Worm (Caenorhabditis elegans) whole organism, late embryonic: ENCODE results near the gene srd-8.

Experiments
- C38D4.7 ChIP-seq: fragments of 200-800 bp; sonication (Bioruptor generic); optimal IDR thresholded peaks from 2 replicates; lab custom pipeline; 2018; ENCODE audit warnings: mild to moderate bottlenecking, missing genetic modification characterization, moderate library complexity, missing compliant biosample characterization
- K02D7.2 ChIP-seq: sonication (generic microtip); optimal IDR thresholded peaks from 2 replicates; lab custom pipeline; 2017; ENCODE audit warnings: mild to moderate bottlenecking, missing genetic modification characterization, missing compliant biosample characterization
- K09A11.1 ChIP-seq: sonication (generic microtip); optimal IDR thresholded peaks from 2 replicates; lab custom pipeline; 2017; ENCODE audit warnings: antibody characterized with exemption, mild to moderate bottlenecking, missing genetic modification characterization, missing compliant biosample characterization; ENCODE audit not compliant: insufficient read depth
- T23F11.4 ChIP-seq: fragments of 200-800 bp; sonication (Bioruptor generic); optimal IDR thresholded peaks from 2 replicates; lab custom pipeline; 2018; ENCODE audit warnings: mild to moderate bottlenecking, missing genetic modification characterization, missing compliant biosample characterization
- Y22D7AL.16 ChIP-seq: sonication (generic microtip); optimal IDR thresholded peaks from 2 replicates; lab custom pipeline; 2016; ENCODE audit warnings: missing genetic modification characterization, missing compliant biosample characterization
- ceh-14 ChIP-seq: sonication (generic microtip); optimal IDR thresholded peaks from 2 replicates; lab custom pipeline; 2016; ENCODE audit warnings: missing genotype, missing genetic modification characterization, missing compliant biosample characterization
- ceh-18 ChIP-seq: sonication (generic microtip); optimal IDR thresholded peaks from 2 replicates; lab custom pipeline; 2016; ENCODE audit warnings: missing genetic modification characterization, missing compliant biosample characterization
- ceh-19 ChIP-seq: fragments of 200-800 bp; sonication (Bioruptor generic); optimal IDR thresholded peaks from 2 replicates; lab custom pipeline; 2018; ENCODE audit warnings: mild to moderate bottlenecking, missing genetic modification characterization, missing compliant biosample characterization
- ceh-30 ChIP-seq: fragments of 150-350 bp; optimal IDR thresholded peaks from 2 replicates; lab custom pipeline; 2014; ENCODE audit warnings: missing biosample characterization, missing genetic modification characterization
- ceh-31 ChIP-seq: sonication (generic microtip); optimal IDR thresholded peaks from 2 replicates; lab custom pipeline; 2016; ENCODE audit warnings: missing genetic modification characterization, missing compliant biosample characterization
- ceh-48 ChIP-seq: sonication (generic microtip); optimal IDR thresholded peaks from 2 replicates; lab custom pipeline; 2016; ENCODE audit warnings: missing genetic modification characterization, inconsistent platforms, missing compliant biosample characterization
- ceh-6 ChIP-seq: fragments of 200-800 bp; sonication (Bioruptor generic); optimal IDR thresholded peaks from 2 replicates; lab custom pipeline; 2018; ENCODE audit warnings: mild to moderate bottlenecking, missing genetic modification characterization, missing compliant biosample characterization
- che-1 ChIP-seq: sonication (generic microtip); optimal IDR thresholded peaks from 2 replicates; lab custom pipeline; 2016; ENCODE audit warnings: mild to moderate bottlenecking, missing genetic modification characterization, missing compliant biosample characterization
- dmd-4 ChIP-seq: sonication (generic microtip); optimal IDR thresholded peaks from 2 replicates; lab custom pipeline; 2016; ENCODE audit warnings: borderline replicate concordance, missing genetic modification characterization, missing compliant biosample characterization
- elt-2 ChIP-seq: sonication (generic microtip); optimal IDR thresholded peaks from 2 replicates; lab custom pipeline; 2016; ENCODE audit warnings: missing genetic modification reagents, missing genetic modification characterization, missing compliant biosample characterization
- ets-4 ChIP-seq: sonication (generic microtip); optimal IDR thresholded peaks from 2 replicates; lab custom pipeline; 2016; ENCODE audit warnings: missing genetic modification characterization, missing compliant biosample characterization
- eyg-1 ChIP-seq: sonication (generic microtip); optimal IDR thresholded peaks from 2 replicates; lab custom pipeline; 2016; ENCODE audit warnings: missing genotype, missing genetic modification characterization, missing compliant biosample characterization
- fax-1 ChIP-seq: sonication (generic microtip); optimal IDR thresholded peaks from 2 replicates; lab custom pipeline; 2016; ENCODE audit warnings: missing genotype, missing genetic modification characterization, missing compliant biosample characterization
- fkh-6 ChIP-seq: sonication (generic microtip); optimal IDR thresholded peaks from 2 replicates; lab custom pipeline; 2016; ENCODE audit warnings: missing genetic modification characterization, missing compliant biosample characterization
- gmeb-2 ChIP-seq: sonication (generic microtip); optimal IDR thresholded peaks from 2 replicates; lab custom pipeline; 2016; ENCODE audit warnings: missing genetic modification characterization, inconsistent platforms, missing compliant biosample characterization
- hlh-15 ChIP-seq: sonication (generic microtip); optimal IDR thresholded peaks from 2 replicates; lab custom pipeline; 2016; ENCODE audit warnings: missing genetic modification characterization, missing compliant biosample characterization
- lim-6 ChIP-seq: sonication (generic microtip); optimal IDR thresholded peaks from 2 replicates; lab custom pipeline; 2016; ENCODE audit warnings: missing genetic modification characterization, missing compliant biosample characterization
- lin-11 ChIP-seq: fragments of 200-800 bp; sonication (Bioruptor generic); optimal IDR thresholded peaks from 2 replicates; lab custom pipeline; 2018; ENCODE audit warnings: mild to moderate bottlenecking, missing genetic modification characterization, missing compliant biosample characterization
- madf-2 ChIP-seq: sonication (generic microtip); optimal IDR thresholded peaks from 2 replicates; lab custom pipeline; 2017; ENCODE audit warnings: missing genetic modification characterization, missing compliant biosample characterization
- nfya-1 ChIP-seq: sonication (generic microtip); optimal IDR thresholded peaks from 2 replicates; lab custom pipeline; 2017; ENCODE audit warnings: missing genetic modification characterization, mild to moderate bottlenecking, missing compliant biosample characterization, antibody characterized with exemption, moderate library complexity
- nhr-11 ChIP-seq: fragments of 150-350 bp; optimal IDR thresholded peaks from 2 replicates; lab custom pipeline; 2014; ENCODE audit warnings: missing biosample characterization, missing genetic modification characterization
- nhr-232 ChIP-seq: sonication (generic microtip); optimal IDR thresholded peaks from 2 replicates; lab custom pipeline; 2016; ENCODE audit warnings: missing genetic modification characterization, missing compliant biosample characterization
- npax-4 ChIP-seq: sonication (generic microtip); optimal IDR thresholded peaks from 2 replicates; lab custom pipeline; 2016; ENCODE audit warnings: missing genetic modification characterization, missing compliant biosample characterization
- pag-3 ChIP-seq: sonication (generic microtip); optimal IDR thresholded peaks from 2 replicates; lab custom pipeline; 2016; ENCODE audit warnings: missing compliant biosample characterization, missing genetic modification characterization, borderline replicate concordance
- pax-1 ChIP-seq: fragments of 150-350 bp; optimal IDR thresholded peaks from 2 replicates; lab custom pipeline; 2014; ENCODE audit warnings: missing biosample characterization, missing genetic modification characterization
- pha-2 ChIP-seq: sonication (generic microtip); optimal IDR thresholded peaks from 2 replicates; lab custom pipeline; 2017; ENCODE audit warnings: mild to moderate bottlenecking, missing genetic modification characterization, missing compliant biosample characterization
- pha-4 ChIP-seq: fragments of 150-350 bp; optimal IDR thresholded peaks from 2 replicates; lab custom pipeline; 2018; ENCODE audit warnings: missing biosample characterization, missing genetic modification reagents, missing genetic modification characterization
- pqm-1 ChIP-seq: sonication (generic microtip); optimal IDR thresholded peaks from 2 replicates; lab custom pipeline; 2016; ENCODE audit warnings: missing genetic modification characterization, missing compliant biosample characterization
- pros-1 ChIP-seq: fragments of 150-350 bp; optimal IDR thresholded peaks from 2 replicates; lab custom pipeline; 2014; ENCODE audit warnings: missing biosample characterization, missing genetic modification reagents, missing genetic modification characterization
- rnt-1 ChIP-seq: sonication (generic microtip); optimal IDR thresholded peaks from 2 replicates; lab custom pipeline; 2016; ENCODE audit warnings: missing genetic modification characterization, missing compliant biosample characterization
- sdc-2 ChIP-seq: sonication (generic microtip); optimal IDR thresholded peaks from 2 replicates; lab custom pipeline; 2016; ENCODE audit warnings: missing genotype, missing genetic modification characterization, missing compliant biosample characterization
- sox-4 ChIP-seq: sonication (generic microtip); optimal IDR thresholded peaks from 2 replicates; lab custom pipeline; 2017; ENCODE audit warnings: mild to moderate bottlenecking, missing genetic modification characterization, inconsistent platforms, missing compliant biosample characterization
- syd-9 ChIP-seq: sonication (generic microtip); optimal IDR thresholded peaks from 2 replicates; lab custom pipeline; 2016; ENCODE audit warnings: mild to moderate bottlenecking, missing genetic modification characterization, moderate library complexity, missing compliant biosample characterization
- ttx-3 ChIP-seq: sonication (generic microtip); optimal IDR thresholded peaks from 2 replicates; lab custom pipeline; 2016; ENCODE audit warnings: missing genetic modification reagents, missing genetic modification characterization, missing compliant biosample characterization
- unc-42 ChIP-seq: sonication (generic microtip); optimal IDR thresholded peaks from 2 replicates; lab custom pipeline; 2016; ENCODE audit warnings: missing genotype, missing genetic modification characterization, missing compliant biosample characterization
- zip-5 ChIP-seq: sonication (generic microtip); optimal IDR thresholded peaks from 2 replicates; lab custom pipeline; 2016; ENCODE audit warnings: missing genetic modification characterization, missing compliant biosample characterization

srd-8 gene

DNA sequence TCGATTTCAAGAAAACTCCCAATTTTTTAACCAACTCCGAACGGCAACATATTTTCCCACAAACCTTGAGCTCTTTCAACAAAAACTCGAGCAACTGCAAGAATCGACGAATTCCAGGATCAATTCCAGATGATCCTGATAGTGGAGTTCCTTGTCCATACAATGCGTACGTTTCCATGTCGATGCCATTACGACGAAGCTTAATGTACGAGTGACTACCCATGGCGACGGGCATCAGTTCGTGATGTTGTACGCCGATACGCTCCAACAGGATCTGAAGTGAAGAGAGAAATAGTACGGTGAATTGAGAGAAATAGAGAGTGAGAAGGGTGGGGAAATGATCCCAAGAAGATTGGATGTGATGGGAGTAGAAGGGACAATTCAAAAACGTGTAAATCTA is 16.7 kb upstream of the srd-8 start:
- TF ChIP-seq elt-2 (no peak), nhr-232 (tag; lab: Kevin White, UChicago) (no peak), fax-1 (tag; lab: Kevin White, UChicago) (no peak), pag-3 (tag; lab: Kevin White, UChicago) (no peak), pqm-1 (tag; lab: Kevin White, UChicago) (no peak), npax-4 (tag; lab: Kevin White, UChicago) (no peak), C38D4.7 (no peak), pha-4 (tag; lab: Kevin White, UChicago) (no peak), T23F11.4 (no peak), gmeb-2 (tag; lab: Kevin White, UChicago) (no peak), hlh-15 (tag; lab: Kevin White, UChicago) (no peak), syd-9 (tag; lab: Kevin White, UChicago) (no peak), zip-5 (tag; lab: Kevin White, UChicago) (no peak), dmd-4 (tag; lab: Kevin White, UChicago) (no peak), unc-42 (no peak), ets-4 (tag; lab: Kevin White, UChicago) (no peak), ceh-31 (no peak), pax-1 (tag; lab: Kevin White, UChicago) (no peak), pros-1 (tag; lab: Kevin White, UChicago) (no peak), ceh-6 (GFP tag; lab: Kevin White, UChicago) (no peak)

DNA sequence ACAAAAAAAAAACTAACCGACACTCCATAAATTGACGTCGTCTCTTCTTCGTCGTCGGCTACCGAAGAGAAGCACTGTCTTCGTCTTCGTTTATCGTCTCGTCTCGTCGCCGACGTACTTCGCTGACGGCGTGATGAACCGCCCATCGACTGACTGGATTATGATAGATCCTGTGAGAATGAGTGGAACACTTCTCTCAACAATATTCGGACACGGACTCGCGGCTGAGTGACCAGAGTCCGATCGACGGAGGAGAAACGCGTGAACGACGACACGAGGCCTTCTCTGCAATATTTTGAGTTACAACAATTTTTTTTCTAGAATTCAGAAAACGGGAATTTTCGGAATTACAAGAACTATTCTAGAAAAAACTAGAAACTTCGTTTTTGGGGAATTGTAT is 14.8 kb upstream of the srd-8 start, which contains the start of gene skn-1:
Gene skn-1, minus strand, starts transcription at position 146 of the 400 bp plus-strand sequence.
- no peak for TF ChIP-seq C38D4.7
- no peak for TF ChIP-seq pha-2
- TF ChIP-seq che-1 (tag; lab: Kevin White, UChicago) = no peak
- no peak for TF ChIP-seq syd-9 (tag; lab: Kevin White, UChicago)
- TF ChIP-seq lim-6 (tag; lab: Kevin White, UChicago) = no peak
- TF ChIP-seq Y22D7AL.16 = no peak
- no peak for TF ChIP-seq K09A11.1 (tag; lab: Kevin White, UChicago)
- TF ChIP-seq lin-11 (tag; lab: Kevin White, UChicago) = no peak
- no peak for TF ChIP-seq rnt-1 (tag; lab: Kevin White, UChicago)
- no peak for TF ChIP-seq gmeb-2 (tag; lab: Kevin White, UChicago)
- no peak for TF ChIP-seq ttx-3
- no peak for TF ChIP-seq ceh-18 (tag; lab: Kevin White, UChicago)
- TF ChIP-seq sox-4 (tag; lab: Kevin White, UChicago) = no peak
- TF ChIP-seq fkh-6 (tag; lab: Kevin White, UChicago) = no peak
- TF ChIP-seq zip-5 (tag; lab: Kevin White, UChicago) = no peak
- no peak for TF ChIP-seq sdc-2 (tag; lab: Kevin White, UChicago)
- no peak for TF ChIP-seq ceh-14 (tag; lab: Kevin White, UChicago)
- no peak for TF ChIP-seq K02D7.2 (tag; lab: Kevin White, UChicago)
- no peak for TF ChIP-seq eyg-1
- no peak for TF ChIP-seq ceh-31

DNA sequence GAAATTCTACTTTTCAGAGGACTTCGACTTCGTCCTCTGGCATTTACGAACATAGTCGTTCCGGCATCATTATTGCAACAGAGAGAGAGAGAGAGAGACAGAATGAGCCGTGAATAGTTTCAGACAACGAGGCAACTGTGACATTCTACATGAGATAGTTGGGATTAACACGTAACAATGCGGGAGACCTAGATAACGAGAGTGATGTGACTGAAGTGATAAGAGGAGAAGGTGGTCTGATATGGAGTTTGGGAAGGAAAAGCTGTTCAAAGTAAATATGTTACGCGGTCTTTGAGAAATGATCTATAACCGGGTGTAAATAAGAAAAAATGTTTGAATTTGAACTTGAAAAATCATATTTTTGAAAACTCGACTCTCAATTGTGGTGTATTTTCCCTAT is 14.0 kb upstream of the srd-8 start:
- TF ChIP-seq elt-2 (peak; percentile 75), Y22D7AL.16 (no peak)

DNA sequence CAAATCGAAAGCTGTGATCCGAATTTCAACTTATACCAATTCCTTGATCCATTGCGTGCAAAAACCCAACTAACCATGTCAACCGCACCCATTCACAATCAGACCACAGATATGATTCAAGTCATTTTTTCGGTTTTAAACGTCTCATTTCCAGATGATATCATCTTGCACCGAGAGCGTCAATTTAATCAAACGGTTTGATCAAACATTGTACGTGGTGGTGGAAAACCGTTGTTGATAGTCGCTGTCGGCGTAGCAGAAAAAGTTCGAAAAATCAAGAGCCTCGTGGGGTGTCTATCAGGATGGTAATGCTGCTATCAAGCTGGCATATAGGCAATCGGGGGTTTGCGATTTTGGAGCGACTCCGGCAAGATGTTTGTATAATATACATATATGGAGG is 13.5 kb upstream of the srd-8 start:
- no peak for TF ChIP-seq K09A11.1 (tag; lab: Kevin White, UChicago)
- TF ChIP-seq nhr-11 (tag; lab: Kevin White, UChicago) = no peak
- TF ChIP-seq ceh-30 (tag; lab: Kevin White, UChicago) = no peak
- no peak for TF ChIP-seq T23F11.4
- no peak for TF ChIP-seq madf-2 (tag; lab: Kevin White, UChicago)
- no peak for TF ChIP-seq nfya-1 (tag; lab: Kevin White, UChicago)
- TF ChIP-seq rnt-1 (tag; lab: Kevin White, UChicago) = no peak
- TF ChIP-seq ceh-19 (GFP tag; lab: Kevin White, UChicago) = no peak
- TF ChIP-seq ceh-48 (tag; lab: Kevin White, UChicago) = no peak
- no peak for TF ChIP-seq che-1 (tag; lab: Kevin White, UChicago)
- TF ChIP-seq pqm-1 (tag; lab: Kevin White, UChicago) = no peak
